Worm (Caenorhabditis elegans) whole organism, L1 larva: ENCODE measurements around the gene grd-3.

Source experiments
- Y116A8C.19 ChIP-seq: sonication (generic microtip); optimal IDR thresholded peaks from 2 replicates; lab custom pipeline; 2016; ENCODE audit warnings: missing compliant biosample characterization, missing genetic modification characterization, borderline replicate concordance
- fkh-10 ChIP-seq: sonication (generic microtip); optimal IDR thresholded peaks from 2 replicates; lab custom pipeline; 2017; ENCODE audit warnings: missing biosample characterization, missing genetic modification reagents, missing genetic modification characterization
- fkh-4 ChIP-seq: sonication (generic microtip); optimal IDR thresholded peaks from 2 replicates; lab custom pipeline; 2016; ENCODE audit warnings: missing compliant biosample characterization, missing genetic modification characterization, borderline replicate concordance
- fos-1 ChIP-seq: fragments of 150-350 bp; optimal IDR thresholded peaks from 2 replicates; lab custom pipeline; 2014; ENCODE audit warnings: missing biosample characterization, missing genetic modification characterization
- hpl-2 ChIP-seq: fragments of 150-350 bp; optimal IDR thresholded peaks from 2 replicates; lab custom pipeline; 2014; ENCODE audit warnings: missing biosample characterization, missing genetic modification reagents, missing genetic modification characterization
- jun-1 ChIP-seq: fragments of 150-350 bp; optimal IDR thresholded peaks from 2 replicates; lab custom pipeline; 2014; ENCODE audit warnings: missing biosample characterization, missing genetic modification reagents, missing genetic modification characterization
- lir-3 ChIP-seq: sonication (generic microtip); optimal IDR thresholded peaks from 2 replicates; lab custom pipeline; 2016; ENCODE audit warnings: mild to moderate bottlenecking, missing genetic modification characterization, moderate library complexity, missing compliant biosample characterization; ENCODE audit not compliant: poor library complexity
- mdl-1 ChIP-seq, 2 experiments: fragments of 150-350 bp; optimal IDR thresholded peaks; 2 replicates each; lab custom pipeline; 2014 to 2017; ENCODE audit warnings: missing biosample characterization in 2 of 2, missing genetic modification characterization in 2 of 2, inconsistent platforms in 1 of 2
- nhr-90 ChIP-seq: sonication (generic microtip); optimal IDR thresholded peaks from 2 replicates; lab custom pipeline; 2016; ENCODE audit warnings: mild to moderate bottlenecking, missing genetic modification characterization, missing compliant biosample characterization; ENCODE audit not compliant: poor library complexity
- rnt-1 ChIP-seq: sonication (generic microtip); optimal IDR thresholded peaks from 2 replicates; lab custom pipeline; 2016; ENCODE audit warnings: mild to moderate bottlenecking, missing genetic modification characterization, moderate library complexity, missing compliant biosample characterization
- skn-1 ChIP-seq: fragments of 150-350 bp; optimal IDR thresholded peaks from 2 replicates; lab custom pipeline; 2014; ENCODE audit warnings: missing biosample characterization, missing genetic modification characterization
- unc-30 ChIP-seq: sonication (generic microtip); optimal IDR thresholded peaks from 2 replicates; lab custom pipeline; 2017; ENCODE audit warnings: missing biosample characterization, missing genetic modification characterization

DNA sequence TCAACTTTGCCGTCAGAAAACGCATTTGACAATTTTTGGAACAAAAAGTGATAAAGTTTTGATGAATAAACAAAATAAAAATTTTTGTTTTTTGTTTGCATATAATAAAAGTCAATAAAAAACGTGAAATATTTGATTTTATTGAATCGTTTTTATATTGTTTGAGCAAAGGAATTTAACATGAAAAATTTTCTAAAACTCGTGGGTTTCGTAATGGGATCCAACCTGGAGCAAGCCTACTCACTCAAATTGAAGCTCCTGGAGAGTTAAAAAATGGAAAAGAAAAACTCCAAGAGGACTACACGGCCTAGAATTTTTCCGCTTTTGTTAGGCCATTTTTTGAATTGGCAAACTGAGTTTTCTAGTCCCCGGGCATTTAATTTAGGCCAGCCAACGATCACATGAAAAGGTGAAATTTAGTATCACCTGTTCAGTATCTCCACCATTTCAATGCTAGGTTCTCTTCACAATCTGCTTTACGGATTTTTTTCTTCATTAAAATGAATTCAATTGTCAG, 11.0 kb upstream of the grd-3 start, which contains the start of the genes C04C3.9 and srz-60:
- no peak for TF ChIP-seq Y116A8C.19 (tag; lab: Kevin White, UChicago)
- no peak for TF ChIP-seq skn-1 (tag; lab: Kevin White, UChicago)
- no peak for TF ChIP-seq jun-1
- TF ChIP-seq mdl-1 (tag; optimal IDR thresholded peaks at IDR 0.05; lab: Kevin White, UChicago): no peak
- no peak for TF ChIP-seq fkh-4 (tag; lab: Kevin White, UChicago)
- no peak for TF ChIP-seq unc-30
- TF ChIP-seq lir-3 (tag; lab: Kevin White, UChicago): no peak
- TF ChIP-seq rnt-1: no peak
- TF ChIP-seq nhr-90 (tag; lab: Kevin White, UChicago): no peak
- no peak for TF ChIP-seq fos-1 (tag; lab: Kevin White, UChicago)
- no peak for TF ChIP-seq fkh-10
- TF ChIP-seq hpl-2 (GFP tag; lab: Kevin White, UChicago): no peak
